Worm (Caenorhabditis elegans): ENCODE results near the gene ace-1.

ace-1 gene

ce11 chrX:16377903-16378302 lies 10.8 kb downstream of the ace-1 start (continued):
- no peak for TF ChIP-seq efl-3 (GFP tag; optimal IDR thresholded peaks at IDR 0.05)
- no peak for TF ChIP-seq ceh-90 (tag; optimal IDR thresholded peaks at IDR 0.05)
- TF ChIP-seq nhr-237 (tag; optimal IDR thresholded peaks at IDR 0.05) = no peak
- peak; percentile 62 for TF ChIP-seq nhr-47 (tag; optimal IDR thresholded peaks at IDR 0.05)

- TF ChIP-seq ceh-63 (GFP tag; optimal IDR thresholded peaks at IDR 0.05) (no peak), efl-1 (optimal IDR thresholded peaks at IDR 0.05) (no peak), efl-1 (GFP tag; optimal IDR thresholded peaks at IDR 0.05 in 1 of 2) (no peak), hlh-4 (tag; optimal IDR thresholded peaks at IDR 0.05) (no peak), ces-1 (GFP tag; optimal IDR thresholded peaks at IDR 0.05) (no peak), nhr-12 (tag; optimal IDR thresholded peaks at IDR 0.05) (no peak), hlh-17 (GFP tag; optimal IDR thresholded peaks at IDR 0.05; ENCODE audit: borderline replicate concordance) (no peak), unc-62 (GFP tag; optimal IDR thresholded peaks at IDR 0.05) (no peak), lsy-2 (tag; optimal IDR thresholded peaks at IDR 0.05) (no peak), nhr-77 (tag; optimal IDR thresholded peaks at IDR 0.05) (no peak), rnt-1 (tag; optimal IDR thresholded peaks at IDR 0.05) (no peak), vab-15 (tag; optimal IDR thresholded peaks at IDR 0.05) (no peak), blmp-1 (tag; optimal IDR thresholded peaks at IDR 0.05) (no peak), zag-1 (tag; optimal IDR thresholded peaks at IDR 0.05) (no peak), mdl-1 (tag; optimal IDR thresholded peaks at IDR 0.05) (no peak), aly-2 (tag; optimal IDR thresholded peaks at IDR 0.05) (no peak), ztf-4 (tag; optimal IDR thresholded peaks at IDR 0.05) (no peak), lin-13 (GFP tag; optimal IDR thresholded peaks at IDR 0.05) (no peak), nhr-28 (tag; optimal IDR thresholded peaks at IDR 0.05) (no peak), zip-4 (GFP tag; optimal IDR thresholded peaks at IDR 0.05) (no peak), nhr-71 (tag; optimal IDR thresholded peaks at IDR 0.05) (no peak)
Observed at ce11 chrX:16381115-16381514, 14.0 kb downstream of the ace-1 start.

ce11 chrX:16381908-16382307 lies 14.8 kb downstream of the ace-1 start:
- TF ChIP-seq fkh-8 (tag; optimal IDR thresholded peaks at IDR 0.05) (no peak), alr-1 (tag; optimal IDR thresholded peaks at IDR 0.05; ENCODE audit: borderline replicate concordance) (no peak), lsy-2 (tag; optimal IDR thresholded peaks at IDR 0.05) (no peak), hlh-17 (GFP tag; optimal IDR thresholded peaks at IDR 0.05; ENCODE audit: borderline replicate concordance) (no peak), sup-37 (GFP tag; optimal IDR thresholded peaks at IDR 0.05) (no peak), aly-2 (tag; optimal IDR thresholded peaks at IDR 0.05) (no peak), ceh-8 (GFP tag; optimal IDR thresholded peaks at IDR 0.05) (no peak), hpl-2 (GFP tag; optimal IDR thresholded peaks at IDR 0.05) (no peak), mdl-1 (tag; optimal IDR thresholded peaks at IDR 0.05) (no peak), elt-2 (tag; optimal IDR thresholded peaks at IDR 0.05) (no peak), C34B4.2 (tag; optimal IDR thresholded peaks at IDR 0.05) (no peak), C16A3.4 (tag; optimal IDR thresholded peaks at IDR 0.05) (no peak), egl-27 (tag; optimal IDR thresholded peaks at IDR 0.05) (no peak), fos-1 (tag; optimal IDR thresholded peaks at IDR 0.05) (no peak)

- no peak for TF ChIP-seq irx-1 (tag; optimal IDR thresholded peaks at IDR 0.05)
- TF ChIP-seq egl-27 (tag; optimal IDR thresholded peaks at IDR 0.05) = no peak
- no peak for TF ChIP-seq ama-1 (optimal IDR thresholded peaks at IDR 0.05)
- no peak for TF ChIP-seq elt-2 (tag; optimal IDR thresholded peaks at IDR 0.05)
- TF ChIP-seq snpc-4 (tag; optimal IDR thresholded peaks at IDR 0.05) = no peak
- no peak for TF ChIP-seq aly-2 (tag; optimal IDR thresholded peaks at IDR 0.05)
- no peak for TF ChIP-seq lin-13 (GFP tag; optimal IDR thresholded peaks at IDR 0.05)
- TF ChIP-seq nhr-71 (tag; optimal IDR thresholded peaks at IDR 0.05) = no peak
- no peak for TF ChIP-seq mdl-1 (tag; optimal IDR thresholded peaks at IDR 0.05)
- TF ChIP-seq efl-3 (GFP tag; optimal IDR thresholded peaks at IDR 0.05) = no peak
- TF ChIP-seq pax-3 (tag; optimal IDR thresholded peaks at IDR 0.05) = no peak
- TF ChIP-seq tbx-2 (tag; optimal IDR thresholded peaks at IDR 0.05) = no peak
- TF ChIP-seq nhr-90 (tag; optimal IDR thresholded peaks at IDR 0.05; ENCODE audit: poor library complexity) = no peak
- no peak for TF ChIP-seq sup-37 (GFP tag; optimal IDR thresholded peaks at IDR 0.05)
- no peak for TF ChIP-seq jun-1 (tag; optimal IDR thresholded peaks at IDR 0.05)
- TF ChIP-seq fkh-4 (tag; optimal IDR thresholded peaks at IDR 0.05; ENCODE audit: borderline replicate concordance) = no peak
- no peak for TF ChIP-seq ceh-90 (tag; optimal IDR thresholded peaks at IDR 0.05)
- no peak for TF ChIP-seq egl-13 (tag; optimal IDR thresholded peaks at IDR 0.05)
- TF ChIP-seq dpl-1 (GFP tag; optimal IDR thresholded peaks at IDR 0.05) = no peak
Observed at ce11 chrX:16383084-16383483, 16.0 kb downstream of the ace-1 start.
